Fruit fly (Drosophila melanogaster): ENCODE measurements around the gene CG4558.

Gene CG4558

DNA sequence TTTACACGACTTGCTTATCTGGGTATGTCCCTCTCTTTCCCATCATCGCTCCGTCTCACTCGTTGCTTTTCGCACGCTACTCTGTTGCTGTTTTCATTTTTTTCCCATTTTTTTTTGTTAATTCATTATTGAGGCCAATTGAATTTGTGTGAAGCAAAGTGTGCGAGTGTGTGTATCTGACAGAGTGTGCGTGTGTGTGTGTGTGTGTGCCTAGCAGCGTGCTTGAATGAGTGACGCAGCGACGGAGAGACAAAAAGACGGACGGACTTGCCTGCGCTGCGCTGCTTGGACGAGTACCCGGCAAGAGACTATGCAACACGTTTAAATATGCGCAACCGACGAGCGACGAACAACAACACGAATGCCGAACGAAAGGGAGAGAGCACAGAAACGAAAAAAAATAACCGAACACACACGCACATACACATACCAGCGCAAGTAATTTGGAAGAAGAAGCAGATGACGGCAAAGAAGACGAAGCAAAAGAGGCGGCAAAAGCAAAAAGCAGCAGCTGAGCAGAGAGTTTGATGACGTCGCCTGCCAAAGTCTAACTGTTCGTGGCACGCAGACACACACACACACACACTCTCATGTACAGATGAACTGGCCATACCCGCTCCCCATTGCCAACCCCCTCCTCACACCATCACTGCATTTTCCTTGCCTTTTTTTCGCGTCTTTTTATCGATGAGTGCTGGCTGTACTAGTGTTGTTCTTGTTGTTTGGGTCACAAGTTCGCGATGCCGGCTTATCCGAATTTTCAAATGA, 13.1 kb downstream of the CG4558 start:
- TF ChIP-seq Mes4 (GFP tag; optimal IDR thresholded peaks at IDR 0.05), result no peak
- TF ChIP-seq amos (GFP tag; IDR thresholded peaks at IDR 0.05; ENCODE audit: partially characterized antibody), result no peak
- TF ChIP-seq fd64A (GFP tag; optimal IDR thresholded peaks at IDR 0.05), result no peak
- no peak for TF ChIP-seq CG18476 (GFP tag; optimal IDR thresholded peaks at IDR 0.05)
- no peak for TF ChIP-seq CG6854 (GFP tag; optimal IDR thresholded peaks at IDR 0.05)
- no peak for TF ChIP-seq CG17829 (tag; optimal IDR thresholded peaks at IDR 0.05)
- TF ChIP-seq ranshi (GFP tag; IDR thresholded peaks at IDR 0.05), result no peak
- 0 out of 2 replicates have a peak, but pooled peaks have one; percentile 28 for TF ChIP-seq GATAe (GFP tag; conservative IDR thresholded peaks at IDR 0.05)
- TF ChIP-seq en (GFP tag; optimal IDR thresholded peaks at IDR 0.05), result no peak
- TF ChIP-seq crol (GFP tag; IDR thresholded peaks at IDR 0.05), result peak; percentile 53
- no peak for TF ChIP-seq ttk (GFP tag; IDR thresholded peaks at IDR 0.05)
- no peak for TF ChIP-seq HmgZ (tag; optimal IDR thresholded peaks at IDR 0.05)
- TF ChIP-seq CG4820 (GFP tag; optimal IDR thresholded peaks at IDR 0.05), result no peak
- TF ChIP-seq Abd-B (GFP tag; optimal IDR thresholded peaks at IDR 0.05), result no peak
- TF ChIP-seq Pdp1 (GFP tag; optimal IDR thresholded peaks at IDR 0.05), result peak in 1 of 2 experiments; percentile 42
- peak; percentile 50; the same call in 1 of the 2 replicates for TF ChIP-seq CG4360 (GFP tag; IDR thresholded peaks at IDR 0.05)
- TF ChIP-seq CG31224 (GFP tag; IDR thresholded peaks at IDR 0.05), result no peak
- TF ChIP-seq cwo (GFP tag; optimal IDR thresholded peaks at IDR 0.05), result no peak
- no peak for TF ChIP-seq fru (optimal IDR thresholded peaks at IDR 0.05)
- peak; percentile 71 for TF ChIP-seq CG32772 (GFP tag; IDR thresholded peaks at IDR 0.05)
- TF ChIP-seq exex (tag; optimal IDR thresholded peaks at IDR 0.05), result peak; percentile 34
- no peak for TF ChIP-seq aop (GFP tag; IDR thresholded peaks at IDR 0.05)
- TF ChIP-seq CG4404 (GFP tag; IDR thresholded peaks at IDR 0.05), result no peak
- no peak for TF ChIP-seq lab (GFP tag; optimal IDR thresholded peaks at IDR 0.05)
- no peak for TF ChIP-seq Fer2 (tag; optimal IDR thresholded peaks at IDR 0.05)
- peak; percentile 85 for TF ChIP-seq Adf1 (GFP tag; IDR thresholded peaks at IDR 0.05)
- peak; percentile 98 for TF ChIP-seq sqz (GFP tag; optimal IDR thresholded peaks at IDR 0.05)
- no peak for TF ChIP-seq CG18599 (GFP tag; optimal IDR thresholded peaks at IDR 0.05)
- TF ChIP-seq D19B (GFP tag; optimal IDR thresholded peaks at IDR 0.05), result no peak
- TF ChIP-seq Atf6 (GFP tag; IDR thresholded peaks at IDR 0.05), result 0 out of 2 replicates have a peak, but pooled peaks have one; percentile 28
- TF ChIP-seq z (GFP tag; IDR thresholded peaks at IDR 0.05), result no peak
- TF ChIP-seq Sox100B (GFP tag; optimal IDR thresholded peaks at IDR 0.05), result no peak
- TF ChIP-seq Side (GFP tag; optimal IDR thresholded peaks at IDR 0.05), result no peak
- TF ChIP-seq Hand (GFP tag; optimal IDR thresholded peaks at IDR 0.05), result no peak
- no peak for TF ChIP-seq Camta (GFP tag; optimal IDR thresholded peaks at IDR 0.05)
- TF ChIP-seq D19A (tag; optimal IDR thresholded peaks at IDR 0.05), result no peak
- peak; percentile 46 for TF ChIP-seq CG12769 (tag; optimal IDR thresholded peaks at IDR 0.05)
- no peak for TF ChIP-seq lov (optimal IDR thresholded peaks at IDR 0.05)
- no peak for TF ChIP-seq lov (GFP tag; IDR thresholded peaks at IDR 0.05)
- no peak for TF ChIP-seq H2.0 (GFP tag; IDR thresholded peaks at IDR 0.05)
- TF ChIP-seq CG9932 (GFP tag; IDR thresholded peaks at IDR 0.05), result peak; percentile 6; the same call in 1 of the 2 replicates
- 0 out of 3 replicates have a peak, but pooled peaks have one; percentile 51 for TF ChIP-seq CG2199 (GFP tag; IDR thresholded peaks at IDR 0.05)
- peak; percentile 70 for TF ChIP-seq pfk (GFP tag; optimal IDR thresholded peaks at IDR 0.05)
- 0 out of 3 replicates have a peak, but pooled peaks have one; percentile 61 for TF ChIP-seq gce (GFP tag; IDR thresholded peaks at IDR 0.05)
- no peak for TF ChIP-seq otp (GFP tag; IDR thresholded peaks at IDR 0.05)
- TF ChIP-seq HLH54F (GFP tag; optimal IDR thresholded peaks at IDR 0.05), result no peak
- no peak for TF ChIP-seq odd (GFP tag; optimal IDR thresholded peaks at IDR 0.05)
- peak; percentile 92 for TF ChIP-seq abd-A (tag; optimal IDR thresholded peaks at IDR 0.05)
- TF ChIP-seq kni (GFP tag; optimal IDR thresholded peaks at IDR 0.05), result no peak
- TF ChIP-seq CG8089 (GFP tag; optimal IDR thresholded peaks at IDR 0.05), result no peak

All from whole organism, embryonic.